Worm (Caenorhabditis elegans) whole organism, mixed stage, embryonic: Measurements from ENCODE around the gene exc-15.

Experiments
- M03D4.4 ChIP-seq: sonication (generic microtip); optimal IDR thresholded peaks from 2 replicates; lab custom pipeline; 2017; ENCODE audit warnings: mild to moderate bottlenecking, missing genetic modification characterization, missing compliant biosample characterization
- ceh-39 ChIP-seq: fragments of 150-350 bp; optimal IDR thresholded peaks from 2 replicates; lab custom pipeline; 2014; ENCODE audit warnings: missing biosample characterization, missing genetic modification characterization
- ceh-43 ChIP-seq: fragments of 200-800 bp; sonication (Bioruptor generic); optimal IDR thresholded peaks from 2 replicates; lab custom pipeline; 2018; ENCODE audit warnings: mild to moderate bottlenecking, missing genetic modification characterization, moderate library complexity, missing compliant biosample characterization
- ces-1 ChIP-seq: fragments of 150-350 bp; optimal IDR thresholded peaks from 2 replicates; lab custom pipeline; 2014; ENCODE audit warnings: missing biosample characterization, missing genetic modification reagents, missing genetic modification characterization
- cnd-1 ChIP-seq: fragments of 200-800 bp; sonication (Bioruptor generic); optimal IDR thresholded peaks from 2 replicates; lab custom pipeline; 2018; ENCODE audit warnings: mild to moderate bottlenecking, missing genetic modification characterization, missing compliant biosample characterization
- drap-1 ChIP-seq: fragments of 200-800 bp; sonication (Bioruptor generic); optimal IDR thresholded peaks from 3 replicates; lab custom pipeline; 2018; ENCODE audit warnings: mild to moderate bottlenecking, missing genetic modification characterization, missing compliant biosample characterization
- elt-1 ChIP-seq: sonication (generic microtip); optimal IDR thresholded peaks from 2 replicates; lab custom pipeline; 2017; ENCODE audit warnings: missing genetic modification characterization, mild to moderate bottlenecking, missing compliant biosample characterization, antibody characterized with exemption, moderate library complexity, borderline replicate concordance; ENCODE audit not compliant: insufficient read depth
- elt-3 ChIP-seq: fragments of 150-350 bp; optimal IDR thresholded peaks from 2 replicates; lab custom pipeline; 2014; ENCODE audit warnings: missing biosample characterization, missing genetic modification characterization
- ham-2 ChIP-seq: fragments of 200-800 bp; sonication (Bioruptor generic); optimal IDR thresholded peaks from 2 replicates; lab custom pipeline; 2018; ENCODE audit warnings: mild to moderate bottlenecking, missing genetic modification characterization, missing compliant biosample characterization
- hlh-1 ChIP-seq: fragments of 150-350 bp; optimal IDR thresholded peaks from 2 replicates; lab custom pipeline; 2014; ENCODE audit warnings: missing biosample characterization, missing genetic modification reagents, missing genetic modification characterization
- lin-13 ChIP-seq: fragments of 150-350 bp; optimal IDR thresholded peaks from 2 replicates; lab custom pipeline; 2014; ENCODE audit warnings: missing biosample characterization, missing genetic modification characterization
- lin-32 ChIP-seq: fragments of 200-800 bp; sonication (Bioruptor generic); optimal IDR thresholded peaks from 2 replicates; lab custom pipeline; 2018; ENCODE audit warnings: mild to moderate bottlenecking, missing genetic modification characterization, missing compliant biosample characterization
- lsy-2 ChIP-seq: fragments of 150-350 bp; optimal IDR thresholded peaks from 2 replicates; lab custom pipeline; 2014; ENCODE audit warnings: missing biosample characterization, missing genetic modification characterization
- mab-5 ChIP-seq: fragments of 150-350 bp; optimal IDR thresholded peaks from 2 replicates; lab custom pipeline; 2014; ENCODE audit warnings: missing biosample characterization, missing genetic modification characterization
- mls-2 ChIP-seq: sonication (generic microtip); optimal IDR thresholded peaks from 2 replicates; lab custom pipeline; 2016; ENCODE audit warnings: mild to moderate bottlenecking, missing genetic modification characterization, moderate library complexity, missing compliant biosample characterization
- nhr-12 ChIP-seq: fragments of 150-350 bp; optimal IDR thresholded peaks from 2 replicates; lab custom pipeline; 2014; ENCODE audit warnings: missing biosample characterization, missing genetic modification characterization
- nhr-2 ChIP-seq: fragments of 150-350 bp; optimal IDR thresholded peaks from 2 replicates; lab custom pipeline; 2014; ENCODE audit warnings: missing biosample characterization, missing genetic modification characterization
- nhr-237 ChIP-seq: fragments of 150-350 bp; optimal IDR thresholded peaks from 2 replicates; lab custom pipeline; 2014; ENCODE audit warnings: missing biosample characterization, missing genetic modification characterization
- nhr-76 ChIP-seq: sonication (generic microtip); optimal IDR thresholded peaks from 2 replicates; lab custom pipeline; 2017; ENCODE audit warnings: missing biosample characterization, missing genetic modification characterization
- pha-4 ChIP-seq: fragments of 150-350 bp; optimal IDR thresholded peaks from 2 replicates; lab custom pipeline; 2018; ENCODE audit warnings: missing biosample characterization, missing genetic modification reagents, missing genetic modification characterization
- sem-2 ChIP-seq: fragments of 200-800 bp; sonication (Bioruptor generic); optimal IDR thresholded peaks from 2 replicates; lab custom pipeline; 2018; ENCODE audit warnings: mild to moderate bottlenecking, missing genetic modification characterization, missing compliant biosample characterization
- snpc-4 ChIP-seq: fragments of 150-350 bp; optimal IDR thresholded peaks from 2 replicates; lab custom pipeline; 2014; ENCODE audit warnings: missing biosample characterization, missing genetic modification characterization
- sptf-1 ChIP-seq: sonication (generic microtip); optimal IDR thresholded peaks from 2 replicates; lab custom pipeline; 2017; ENCODE audit warnings: mild to moderate bottlenecking, missing genetic modification characterization, moderate library complexity, missing compliant biosample characterization
- tbx-8 ChIP-seq: fragments of 200-800 bp; sonication (Bioruptor generic); optimal IDR thresholded peaks from 2 replicates; lab custom pipeline; 2018; ENCODE audit warnings: mild to moderate bottlenecking, missing genetic modification characterization, moderate library complexity, missing compliant biosample characterization
- unc-120 ChIP-seq: sonication (generic microtip); optimal IDR thresholded peaks from 2 replicates; lab custom pipeline; 2017; ENCODE audit warnings: missing genetic modification characterization, missing compliant biosample characterization; ENCODE audit not compliant: poor library complexity, severe bottlenecking
- unc-39 ChIP-seq: fragments of 150-350 bp; optimal IDR thresholded peaks from 2 replicates; lab custom pipeline; 2014; ENCODE audit warnings: missing biosample characterization, missing genetic modification characterization
- unc-62 ChIP-seq: fragments of 150-350 bp; optimal IDR thresholded peaks from 2 replicates; lab custom pipeline; 2014; ENCODE audit warnings: missing biosample characterization, missing genetic modification reagents, missing genetic modification characterization
- zip-8 ChIP-seq: fragments of 150-350 bp; optimal IDR thresholded peaks from 2 replicates; lab custom pipeline; 2014; ENCODE audit warnings: missing biosample characterization, missing genetic modification characterization
- ztf-11 ChIP-seq: fragments of 150-350 bp; optimal IDR thresholded peaks from 2 replicates; lab custom pipeline; 2014; ENCODE audit warnings: missing biosample characterization, missing genetic modification characterization

The exc-15 gene

DNA sequence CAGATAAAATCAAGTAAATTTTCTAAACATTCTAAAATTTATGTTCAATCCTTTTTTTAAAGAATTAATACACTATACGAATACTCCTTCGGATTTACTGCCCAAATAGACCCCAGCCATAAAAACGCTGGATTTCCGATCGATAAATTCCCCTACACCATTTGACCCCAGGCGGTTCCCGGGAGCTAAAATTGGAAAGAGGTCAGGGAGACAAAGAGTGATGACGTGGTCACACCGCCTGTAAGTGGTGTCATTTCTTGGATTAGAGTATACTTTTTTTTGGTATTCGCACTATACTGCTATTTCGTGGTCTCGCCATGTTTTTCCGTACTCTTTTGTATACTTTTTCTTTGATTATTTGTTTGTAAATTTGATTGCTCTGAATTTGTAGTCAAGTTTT, 4.6 kb downstream of the exc-15 start:
- peak; percentile 7 for TF ChIP-seq ceh-39 (tag; lab: Kevin White, UChicago)
- TF ChIP-seq mls-2 (tag; lab: Kevin White, UChicago): no peak
- no peak for TF ChIP-seq ces-1 (GFP tag; lab: Kevin White, UChicago)
- TF ChIP-seq sem-2 (GFP tag; lab: Kevin White, UChicago): no peak

DNA sequence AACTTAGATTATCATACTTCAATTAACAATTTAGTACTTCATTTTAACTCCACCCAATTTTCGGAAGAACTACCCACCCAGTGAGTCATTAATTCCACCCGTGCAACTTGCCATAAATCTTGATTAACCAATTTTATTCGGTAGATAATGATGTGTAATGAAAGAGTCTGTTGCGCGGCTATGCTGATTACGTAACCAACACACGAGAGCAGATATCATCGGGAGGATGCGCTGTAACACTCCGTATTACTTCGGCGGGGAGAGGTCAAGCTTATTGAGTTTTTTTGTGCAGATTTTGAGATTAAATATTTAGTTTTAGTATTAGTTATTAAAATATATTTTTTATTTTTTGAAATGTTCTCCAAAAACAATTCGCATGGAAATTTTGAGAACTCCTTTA, 5.7 kb downstream of the exc-15 start:
- peak; percentile 58 for TF ChIP-seq zip-8 (tag; lab: Kevin White, UChicago)
- no peak for TF ChIP-seq ceh-39 (tag; lab: Kevin White, UChicago)
- peak; percentile 28 for TF ChIP-seq hlh-1 (tag; lab: Kevin White, UChicago)
- TF ChIP-seq nhr-2 (tag; lab: Kevin White, UChicago): peak; percentile 75
- TF ChIP-seq unc-39 (tag; lab: Kevin White, UChicago): no peak
- no peak for TF ChIP-seq tbx-8 (GFP tag; lab: Kevin White, UChicago)
- peak; percentile 71 for TF ChIP-seq elt-1 (tag; lab: Kevin White, UChicago)
- no peak for TF ChIP-seq lsy-2
- peak; percentile 80 for TF ChIP-seq unc-62 (GFP tag; lab: Kevin White, UChicago)

DNA sequence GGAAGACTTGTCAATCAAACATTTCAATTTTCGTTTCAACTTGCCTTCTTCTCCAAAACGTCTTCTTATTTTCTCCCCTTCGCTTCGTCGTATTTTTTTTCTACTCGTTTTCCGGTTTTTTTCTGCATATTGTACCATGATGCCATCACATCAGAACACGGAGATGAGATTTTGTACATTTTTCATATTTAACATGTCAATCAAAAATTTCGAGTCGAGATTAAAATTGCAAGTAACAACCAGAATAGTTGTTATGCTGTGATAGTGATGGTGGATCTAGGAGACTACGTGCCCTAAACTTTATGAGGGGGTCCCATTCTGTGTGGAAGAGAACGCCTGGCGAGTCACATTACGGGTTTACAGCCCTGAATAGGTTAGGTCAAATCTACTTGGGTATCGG, 6.6 kb downstream of the exc-15 start:
- no peak for TF ChIP-seq snpc-4 (tag; lab: Kevin White, UChicago)
- TF ChIP-seq nhr-237 (tag; lab: Kevin White, UChicago): no peak
- TF ChIP-seq unc-62 (GFP tag; lab: Kevin White, UChicago): peak; percentile 35
- no peak for TF ChIP-seq ham-2 (GFP tag; lab: Kevin White, UChicago)
- TF ChIP-seq lsy-2: no peak

DNA sequence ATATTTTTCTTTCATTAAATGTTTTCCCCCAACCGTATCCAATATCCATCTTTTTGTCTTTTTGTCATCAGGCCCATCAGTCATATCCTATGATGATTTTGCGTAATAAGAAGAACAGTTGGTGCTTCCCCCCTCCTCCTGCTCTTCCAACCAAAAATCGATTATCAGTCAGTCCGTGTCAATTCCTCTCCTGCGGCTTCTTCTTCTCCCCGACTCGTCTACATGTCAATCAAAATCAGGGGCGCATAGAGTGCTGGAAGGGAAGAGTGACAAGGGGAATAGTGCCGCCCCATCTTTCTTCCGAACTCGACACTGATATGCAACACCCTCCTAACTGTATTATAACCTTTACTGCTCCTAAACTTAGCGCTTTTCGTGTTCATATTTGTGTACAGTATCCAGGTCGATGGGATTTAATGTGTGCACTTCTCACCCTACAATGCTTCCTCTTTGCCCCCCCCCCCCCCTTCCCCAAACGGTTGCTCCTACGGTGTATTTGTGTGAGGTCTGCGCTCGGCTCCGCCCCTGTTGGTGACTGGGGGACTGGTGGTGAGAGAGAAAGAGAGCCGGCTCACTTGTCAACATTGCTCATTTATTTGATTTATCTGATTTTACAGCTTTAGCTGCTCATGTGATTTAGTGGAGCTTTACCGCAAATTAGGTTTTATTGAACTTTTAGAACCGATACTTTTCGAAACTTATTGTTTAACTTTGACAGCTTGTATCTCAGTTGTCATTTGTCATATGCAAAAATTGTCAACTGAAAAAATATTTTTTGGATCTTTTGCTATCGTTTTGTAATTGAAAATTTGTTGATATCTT, 8.2 kb downstream of the exc-15 start:
- no peak for TF ChIP-seq nhr-2 (tag; lab: Kevin White, UChicago)
- no peak for TF ChIP-seq ceh-39 (tag; lab: Kevin White, UChicago)
- no peak for TF ChIP-seq lsy-2
- TF ChIP-seq unc-120 (tag; lab: Kevin White, UChicago): peak; percentile 64
- TF ChIP-seq drap-1 (GFP tag; lab: Kevin White, UChicago): peak; percentile 1
- TF ChIP-seq ham-2 (GFP tag; lab: Kevin White, UChicago): no peak
- TF ChIP-seq sptf-1 (tag; lab: Kevin White, UChicago): peak; percentile 56
- no peak for TF ChIP-seq cnd-1
- peak; percentile 87 for TF ChIP-seq mab-5 (tag; lab: Kevin White, UChicago)
- no peak for TF ChIP-seq lin-32
- TF ChIP-seq elt-1 (tag; lab: Kevin White, UChicago): no peak
- TF ChIP-seq nhr-12 (tag; lab: Kevin White, UChicago): no peak
- no peak for TF ChIP-seq nhr-76 (tag; lab: Kevin White, UChicago)
- TF ChIP-seq snpc-4 (tag; lab: Kevin White, UChicago): no peak
- TF ChIP-seq unc-62 (GFP tag; lab: Kevin White, UChicago): peak; percentile 100
- no peak for TF ChIP-seq zip-8 (tag; lab: Kevin White, UChicago)
- no peak for TF ChIP-seq lin-13 (tag; lab: Kevin White, UChicago)
- no peak for TF ChIP-seq elt-3 (tag; lab: Kevin White, UChicago)
- TF ChIP-seq mls-2 (tag; lab: Kevin White, UChicago): peak; percentile 34
- TF ChIP-seq tbx-8 (GFP tag; lab: Kevin White, UChicago): no peak
- TF ChIP-seq ztf-11 (tag; lab: Kevin White, UChicago): no peak
- TF ChIP-seq pha-4: no peak
- TF ChIP-seq sem-2 (GFP tag; lab: Kevin White, UChicago): no peak
- peak; percentile 22 for TF ChIP-seq M03D4.4 (tag; lab: Kevin White, UChicago)
- TF ChIP-seq hlh-1 (tag; lab: Kevin White, UChicago): peak; percentile 84
- no peak for TF ChIP-seq ces-1 (GFP tag; lab: Kevin White, UChicago)

DNA sequence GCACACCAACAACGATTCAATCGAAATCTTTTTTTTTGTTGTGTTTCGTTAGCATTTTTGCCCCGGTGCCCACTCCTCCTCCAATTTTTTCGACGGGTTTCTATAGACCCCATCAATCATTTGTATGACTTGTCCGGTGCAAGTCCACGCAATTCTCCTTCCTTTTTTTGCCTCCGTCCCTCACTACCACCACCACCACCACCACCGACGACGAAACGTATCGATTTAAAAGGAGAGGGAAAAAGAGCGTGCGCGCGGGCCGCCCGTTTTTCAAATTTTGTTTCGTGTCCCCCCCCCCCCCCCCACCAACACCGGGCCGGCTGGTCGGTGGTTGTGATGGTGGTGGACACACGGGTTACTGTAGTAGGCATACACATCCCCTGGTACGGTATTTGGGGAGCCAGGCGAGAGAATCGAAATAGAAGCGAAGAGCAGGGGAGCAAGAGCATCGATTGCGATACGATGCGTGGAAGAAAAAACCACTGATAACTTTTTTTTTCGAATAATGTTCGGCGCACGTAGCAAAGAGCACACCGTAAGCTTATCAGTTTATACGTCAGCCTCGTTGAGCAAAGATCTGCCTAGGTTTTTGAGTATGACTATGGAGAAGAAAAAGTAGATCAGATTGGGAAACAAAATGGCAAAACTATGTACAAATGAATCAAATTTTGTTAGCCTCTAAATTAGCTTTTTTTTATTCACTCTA, 12.0 kb downstream of the exc-15 start:
- no peak for TF ChIP-seq ceh-43 (GFP tag; lab: Kevin White, UChicago)
- peak; percentile 89 for TF ChIP-seq unc-62 (GFP tag; lab: Kevin White, UChicago)
- TF ChIP-seq sptf-1 (tag; lab: Kevin White, UChicago): no peak
- TF ChIP-seq cnd-1: peak; percentile 9
